Worm (Caenorhabditis elegans) whole organism, L3 larva: ENCODE results near the gene F47E1.4.
"Not testable (repeated sequence)": the region's sequence is repeated elsewhere in the genome, so short reads cannot be mapped to it uniquely, and the experiment has no call there.

Experiments used
- fos-1 ChIP-seq: fragments of 150-350 bp; optimal IDR thresholded peaks from 2 replicates; lab custom pipeline; 2014; ENCODE audit warnings: missing biosample characterization, missing genetic modification characterization
- unc-39 ChIP-seq: sonication (generic microtip); optimal IDR thresholded peaks from 4 replicates; lab custom pipeline; 2017; ENCODE audit warnings: missing biosample characterization, missing genetic modification characterization

DNA sequence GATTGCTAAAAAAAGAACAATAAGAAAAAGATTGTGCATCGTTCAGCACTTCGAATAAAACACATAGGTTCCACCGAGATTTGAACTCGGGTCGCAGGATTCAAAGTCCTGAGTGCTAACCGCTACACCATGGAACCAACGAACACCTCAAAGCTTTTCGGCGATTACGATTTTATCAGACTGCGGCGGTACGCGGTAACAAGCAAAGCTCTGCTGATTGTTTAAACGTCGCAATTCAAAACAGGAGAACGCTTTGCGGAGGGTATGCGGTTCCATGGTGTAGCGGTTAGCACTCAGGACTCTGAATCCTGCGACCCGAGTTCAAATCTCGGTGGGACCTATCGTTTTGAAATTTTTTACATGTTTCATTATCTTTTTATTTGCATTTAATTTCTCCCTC, 27.9 kb downstream of the F47E1.4 start:
- TF ChIP-seq fos-1, unc-39 (tag; lab: Kevin White, UChicago): not testable (repeated sequence)
